Fruit fly (Drosophila melanogaster): Measurements from ENCODE around the gene Edc3.

Edc3 gene

DNA sequence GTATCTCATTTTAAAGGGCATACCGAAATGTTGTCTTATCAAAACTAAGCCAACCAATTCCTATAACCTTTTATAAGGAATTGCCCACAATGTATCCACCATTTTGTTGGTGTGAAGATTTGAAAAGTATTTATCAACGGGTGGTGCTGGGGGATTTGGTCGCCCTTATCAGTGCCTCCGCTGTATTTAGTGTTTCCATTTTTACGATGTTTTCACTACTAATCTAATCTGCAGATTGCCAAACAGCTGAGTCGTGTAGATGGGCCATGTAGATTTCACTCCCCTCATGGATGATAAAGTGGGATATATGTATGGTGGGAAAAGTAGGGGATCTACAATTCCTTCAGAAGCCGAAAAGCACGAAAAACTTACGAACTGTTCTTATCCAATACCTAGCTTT is 1.7 kb upstream of the Edc3 start (continued):
- no peak for TF ChIP-seq D19B (GFP tag; optimal IDR thresholded peaks at IDR 0.05)
- TF ChIP-seq CG13894 (tag; optimal IDR thresholded peaks at IDR 0.05): peak; percentile 5
- peak; percentile 96 for TF ChIP-seq exex (tag; optimal IDR thresholded peaks at IDR 0.05)
- TF ChIP-seq ewg (GFP tag; optimal IDR thresholded peaks at IDR 0.05): no peak
- peak; percentile 45 for TF ChIP-seq HmgZ (tag; optimal IDR thresholded peaks at IDR 0.05)
- no peak for TF ChIP-seq CG1233 (GFP tag; optimal IDR thresholded peaks at IDR 0.05)
- no peak for TF ChIP-seq CG2116 (GFP tag; optimal IDR thresholded peaks at IDR 0.05)
- peak; percentile 25 for TF ChIP-seq Fer1 (GFP tag; optimal IDR thresholded peaks at IDR 0.05)
- TF ChIP-seq Camta (GFP tag; optimal IDR thresholded peaks at IDR 0.05): no peak
- TF ChIP-seq crp (GFP tag; optimal IDR thresholded peaks at IDR 0.05): peak in 1 of 2 experiments; percentile 40
- no peak for TF ChIP-seq hth (optimal IDR thresholded peaks at IDR 0.05)
- TF ChIP-seq sug (tag; optimal IDR thresholded peaks at IDR 0.05): peak; percentile 84
- TF ChIP-seq fru (optimal IDR thresholded peaks at IDR 0.05): no peak
- no peak for TF ChIP-seq yki (optimal IDR thresholded peaks at IDR 0.05)
- no peak for TF ChIP-seq CG9797 (GFP tag; optimal IDR thresholded peaks at IDR 0.05)
- TF ChIP-seq fd3F (GFP tag; optimal IDR thresholded peaks at IDR 0.05): no peak
- peak; percentile 4 for TF ChIP-seq nerfin-1 (tag; optimal IDR thresholded peaks at IDR 0.05)
- no peak for TF ChIP-seq CG3726 (GFP tag; IDR thresholded peaks at IDR 0.05)
- TF ChIP-seq CG1602 (GFP tag; optimal IDR thresholded peaks at IDR 0.05): no peak
- 0 out of 4 replicates have a peak, but pooled peaks have one; percentile 28 for TF ChIP-seq chinmo (GFP tag; IDR thresholded peaks at IDR 0.05; ENCODE audit: partially characterized antibody)
- peak; percentile 40 for TF ChIP-seq CG15479 (GFP tag; optimal IDR thresholded peaks at IDR 0.05)
- peak; percentile 28 for TF ChIP-seq CG13424 (tag; optimal IDR thresholded peaks at IDR 0.05)
- TF ChIP-seq CG6683 (GFP tag; optimal IDR thresholded peaks at IDR 0.05): no peak
- peak in 1 of 2 experiments; percentile 40 for TF ChIP-seq eve (GFP tag; optimal IDR thresholded peaks at IDR 0.05)
- TF ChIP-seq CG6254 (GFP tag; optimal IDR thresholded peaks at IDR 0.05): no peak
- no peak for TF ChIP-seq lov (optimal IDR thresholded peaks at IDR 0.05)
- TF ChIP-seq lov (GFP tag; IDR thresholded peaks at IDR 0.05): no peak
- TF ChIP-seq tin (GFP tag; optimal IDR thresholded peaks at IDR 0.05): no peak
- no peak for TF ChIP-seq chn (GFP tag; optimal IDR thresholded peaks at IDR 0.05)
- no peak for TF ChIP-seq Sox100B (GFP tag; optimal IDR thresholded peaks at IDR 0.05)
- no peak for TF ChIP-seq CG1647 (GFP tag; optimal IDR thresholded peaks at IDR 0.05)
- no peak for TF ChIP-seq CG14014 (GFP tag; IDR thresholded peaks at IDR 0.05)
- no peak for TF ChIP-seq CG17612 (GFP tag; IDR thresholded peaks at IDR 0.05)
- TF ChIP-seq Elba2 (GFP tag; optimal IDR thresholded peaks at IDR 0.05): no peak
- TF ChIP-seq BtbVII (GFP tag; optimal IDR thresholded peaks at IDR 0.05): peak; percentile 58
- no peak for TF ChIP-seq CG13287 (GFP tag; IDR thresholded peaks at IDR 0.05; ENCODE audit: partially characterized antibody)
- TF ChIP-seq slbo (GFP tag; IDR thresholded peaks at IDR 0.05): no peak
- no peak for TF ChIP-seq z (GFP tag; IDR thresholded peaks at IDR 0.05)
- TF ChIP-seq Deaf1 (tag; optimal IDR thresholded peaks at IDR 0.05): no peak
- peak; percentile 63 for TF ChIP-seq CG10543 (GFP tag; optimal IDR thresholded peaks at IDR 0.05)
- no peak for TF ChIP-seq dati (GFP tag; IDR thresholded peaks at IDR 0.05)
- no peak for TF ChIP-seq Dip2 (GFP tag; IDR thresholded peaks at IDR 0.05)
- TF ChIP-seq CG1024 (GFP tag; IDR thresholded peaks at IDR 0.05): no peak
- peak; percentile 40 for TF ChIP-seq CrebB (tag; optimal IDR thresholded peaks at IDR 0.05)
- TF ChIP-seq ham (GFP tag; IDR thresholded peaks at IDR 0.05): no peak
- TF ChIP-seq CG10366 (GFP tag; IDR thresholded peaks at IDR 0.05): no peak
- TF ChIP-seq CoRest (tag; optimal IDR thresholded peaks at IDR 0.05): no peak
- no peak for TF ChIP-seq Hsf (GFP tag; optimal IDR thresholded peaks at IDR 0.05)
- TF ChIP-seq esg (GFP tag; conservative IDR thresholded peaks at IDR 0.05): no peak
- no peak for TF ChIP-seq br (optimal IDR thresholded peaks at IDR 0.05)
- TF ChIP-seq lilli (GFP tag; optimal IDR thresholded peaks at IDR 0.05): no peak
- no peak for TF ChIP-seq en (GFP tag; optimal IDR thresholded peaks at IDR 0.05)
- TF ChIP-seq CG2678 (tag; optimal IDR thresholded peaks at IDR 0.05): peak; percentile 32
